Worm (Caenorhabditis elegans) whole organism, L4/young adult: ENCODE results near the gene citk-1.

Source experiments
- W03F9.2 ChIP-seq: fragments of 150-350 bp; optimal IDR thresholded peaks from 2 replicates; lab custom pipeline; 2014; ENCODE audit warnings: missing biosample characterization, missing genetic modification characterization
- dao-5 ChIP-seq: sonication (generic microtip); optimal IDR thresholded peaks from 2 replicates; lab custom pipeline; 2016; ENCODE audit warnings: missing genotype, missing genetic modification characterization, moderate library complexity, missing compliant biosample characterization
- him-1 ChIP-seq: sonication (generic microtip); optimal IDR thresholded peaks from 2 replicates; lab custom pipeline; 2016; ENCODE audit warnings: missing genotype, missing genetic modification reagents, missing genetic modification characterization, missing compliant biosample characterization

Gene citk-1

DNA sequence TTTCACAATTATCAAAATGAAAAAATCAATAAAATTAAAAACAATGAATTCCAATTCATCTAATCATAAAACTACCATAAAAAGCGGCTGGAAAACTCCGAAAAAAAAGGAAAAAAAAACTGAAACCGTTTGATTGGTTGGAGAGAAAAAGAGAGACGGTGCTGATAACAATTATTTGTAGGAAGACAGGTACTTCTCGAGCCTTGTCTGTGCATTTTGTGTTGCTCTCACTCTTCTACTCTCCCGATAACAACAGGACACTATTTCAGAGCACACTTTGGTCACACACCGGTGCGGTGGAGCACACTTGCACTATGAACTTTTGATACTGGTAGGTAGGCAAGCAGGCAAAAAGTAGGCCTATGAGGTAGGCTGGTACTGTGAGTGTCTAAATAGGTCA is 47.8 kb downstream of the citk-1 start:
- no peak for TF ChIP-seq him-1 (tag; lab: Kevin White, UChicago)
- TF ChIP-seq W03F9.2 = no peak
- no peak for TF ChIP-seq dao-5 (tag; lab: Kevin White, UChicago)

DNA sequence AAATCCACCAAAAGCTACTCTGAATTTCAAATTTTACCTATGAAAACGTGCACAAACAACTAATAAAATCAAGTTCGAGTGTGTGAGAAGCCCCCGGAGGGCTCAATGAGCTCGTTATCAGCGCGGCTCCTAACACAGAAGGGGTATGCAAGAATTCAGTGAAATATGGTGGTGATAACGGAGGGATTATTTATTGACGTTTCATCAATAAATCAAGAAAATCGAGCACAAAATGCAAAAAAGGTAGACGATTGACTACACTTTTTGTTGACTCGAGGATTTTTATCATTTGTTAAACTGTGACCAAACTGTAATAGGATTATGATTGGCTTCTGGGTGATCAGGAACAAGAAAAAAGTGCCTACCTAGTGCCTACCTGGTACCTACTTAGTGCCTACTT is 48.7 kb downstream of the citk-1 start, which contains the start of gene zip-3:
zip-3 (minus strand) TSS at position 21 of the 400 bp plus-strand sequence.
- TF ChIP-seq W03F9.2 (no peak), him-1 (tag; lab: Kevin White, UChicago) (no peak), dao-5 (tag; lab: Kevin White, UChicago) (no peak)

DNA sequence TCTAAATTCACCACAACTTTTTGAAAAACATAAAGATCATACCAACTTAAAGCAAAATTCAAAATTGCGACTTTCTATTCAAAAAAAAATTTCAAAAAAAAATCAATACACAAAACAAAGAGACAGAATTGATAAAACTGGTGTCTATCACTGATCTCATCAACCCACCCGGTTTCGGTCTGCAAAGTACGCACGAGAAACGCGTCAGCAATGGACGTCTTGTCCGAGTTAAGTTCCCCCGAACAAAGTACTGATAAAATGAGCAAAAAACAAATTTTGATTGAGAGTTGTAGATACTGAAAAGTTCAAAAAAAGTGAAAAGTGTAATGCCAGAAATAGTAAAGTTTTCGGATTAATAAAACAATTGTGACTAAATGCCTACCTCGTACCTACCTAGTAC is 49.6 kb downstream of the citk-1 start:
- TF ChIP-seq him-1 (tag; lab: Kevin White, UChicago) = no peak
- TF ChIP-seq dao-5 (tag; lab: Kevin White, UChicago) = no peak
- no peak for TF ChIP-seq W03F9.2

DNA sequence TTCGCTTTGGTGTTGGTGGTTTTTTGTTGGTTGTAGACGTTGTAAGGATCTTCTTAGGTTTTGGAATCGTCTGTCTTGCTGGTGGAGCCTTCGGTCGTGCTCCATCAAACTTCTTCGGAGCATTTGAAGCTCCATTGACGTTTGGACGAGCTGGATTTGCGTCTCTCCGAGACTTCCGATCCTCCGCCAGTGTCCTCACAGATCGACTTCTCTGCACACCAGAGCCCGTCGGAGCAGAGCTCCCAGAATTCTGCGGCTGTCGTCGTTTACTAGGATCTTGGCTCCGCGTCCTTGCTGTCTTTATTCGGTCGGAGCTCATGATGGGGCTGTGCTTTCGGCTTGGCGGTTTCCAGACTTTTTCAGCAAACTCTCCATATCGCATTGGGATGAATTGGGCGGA is 52.9 kb downstream of the citk-1 start:
- TF ChIP-seq dao-5 (tag; lab: Kevin White, UChicago) (no peak), W03F9.2 (no peak), him-1 (tag; lab: Kevin White, UChicago) (no peak)

DNA sequence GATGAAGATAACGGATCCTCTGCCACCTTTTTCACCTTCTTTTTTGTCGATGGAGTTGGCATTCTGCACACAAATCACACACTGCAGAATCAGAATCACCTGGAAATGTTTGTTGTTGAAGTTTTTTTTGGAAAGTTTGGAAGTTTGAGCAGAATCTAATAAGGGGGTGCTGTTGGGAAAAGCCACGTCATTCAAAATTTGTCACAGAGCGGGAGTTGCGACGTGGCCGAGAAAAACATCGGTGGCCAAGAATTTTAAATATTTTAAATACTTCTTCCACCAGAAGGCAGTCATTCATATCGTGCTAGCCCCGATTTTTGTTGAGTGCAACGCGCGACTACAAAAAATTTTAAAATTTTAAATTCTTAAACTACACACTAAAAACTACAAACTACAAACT is 53.6 kb downstream of the citk-1 start, which contains the start of gene rpi-1:
rpi-1 (minus strand) TSS at position 101 of the 400 bp plus-strand sequence.
- no peak for TF ChIP-seq dao-5 (tag; lab: Kevin White, UChicago)
- no peak for TF ChIP-seq W03F9.2
- TF ChIP-seq him-1 (tag; lab: Kevin White, UChicago) = no peak

DNA sequence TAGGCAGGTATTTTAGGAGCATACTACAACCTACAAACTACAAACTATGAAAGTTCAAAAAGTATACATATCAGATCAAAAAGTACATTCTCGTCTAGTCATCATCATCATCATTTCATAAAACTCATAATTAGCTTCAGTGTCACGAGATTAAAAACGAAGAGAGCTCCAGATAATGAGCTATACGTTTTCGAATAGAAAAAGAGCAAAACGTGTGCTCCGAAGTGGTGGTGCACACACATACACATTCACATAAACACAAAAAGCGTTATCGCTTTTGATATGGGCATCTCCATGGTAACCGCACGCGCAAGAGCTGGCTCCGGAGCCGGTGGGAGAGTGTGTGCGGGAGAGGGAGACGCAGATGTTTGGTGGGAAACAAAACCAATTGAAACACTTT is 55.6 kb downstream of the citk-1 start:
- no peak for TF ChIP-seq dao-5 (tag; lab: Kevin White, UChicago)
- TF ChIP-seq him-1 (tag; lab: Kevin White, UChicago) = no peak
- TF ChIP-seq W03F9.2 = no peak
